Worm (Caenorhabditis elegans) whole organism, L1 larva: Measurements from ENCODE around the gene C37C3.10.
A peak's percentile ranks its signal among the peaks of the same experiment; 100 is the strongest.

Experiments
- aly-2 ChIP-seq: fragments of 150-350 bp; optimal IDR thresholded peaks from 2 replicates; lab custom pipeline; 2014; ENCODE audit warnings: missing biosample characterization, missing genetic modification characterization
- blmp-1 ChIP-seq: fragments of 150-350 bp; optimal IDR thresholded peaks from 2 replicates; lab custom pipeline; 2014; ENCODE audit warnings: missing biosample characterization, missing genetic modification characterization
- ceh-82 ChIP-seq, 3 experiments: fragments of 150-350 bp in 1 of 3; sonication (generic microtip) in 2 of 3; optimal IDR thresholded peaks; 2 replicates each; lab custom pipeline; 2014 to 2017; ENCODE audit warnings: missing biosample characterization in 3 of 3, missing genetic modification characterization in 3 of 3
- ceh-88 ChIP-seq: fragments of 200-800 bp; sonication (Bioruptor generic); IDR thresholded peaks from 2 replicates; pipeline ENCODE4 v1.3.6; 2022; ENCODE audit warnings: missing genetic modification characterization, missing compliant biosample characterization
- ces-1 ChIP-seq: fragments of 150-350 bp; optimal IDR thresholded peaks from 2 replicates; lab custom pipeline; 2014; ENCODE audit warnings: missing biosample characterization, missing genetic modification reagents, missing genetic modification characterization
- efl-1 ChIP-seq, 4 experiments: fragments of 150-350 bp; optimal IDR thresholded peaks in 3 of 4; peaks in 1 of 4; 1 replicate in 1 of 4; 2 replicates in 3 of 4; lab custom pipeline; 2014; ENCODE audit warnings: missing biosample characterization in 2 of 4, missing genetic modification characterization in 2 of 4, missing genetic modification reagents in 2 of 4
- egl-13 ChIP-seq: sonication (generic microtip); optimal IDR thresholded peaks from 2 replicates; lab custom pipeline; 2016; ENCODE audit warnings: missing genotype, missing genetic modification reagents, missing genetic modification characterization, missing compliant biosample characterization
- egl-27 ChIP-seq, 2 experiments: fragments of 150-350 bp in 1 of 2; sonication (generic microtip); optimal IDR thresholded peaks; 3 replicates each; lab custom pipeline; 2017 to 2018; ENCODE audit warnings: missing biosample characterization in 2 of 2, missing genetic modification characterization in 2 of 2, missing genetic modification reagents in 2 of 2
- elt-2 ChIP-seq: sonication (generic microtip); optimal IDR thresholded peaks from 2 replicates; lab custom pipeline; 2016; ENCODE audit warnings: missing genetic modification characterization, mild to moderate bottlenecking, inconsistent platforms, missing compliant biosample characterization, missing genetic modification reagents
- ets-5 ChIP-seq: fragments of 200-800 bp; sonication (Bioruptor generic); IDR thresholded peaks from 2 replicates; pipeline ENCODE4 v1.3.6; 2022; ENCODE audit warnings: missing genetic modification characterization, missing compliant biosample characterization
- fkh-10 ChIP-seq: sonication (generic microtip); optimal IDR thresholded peaks from 2 replicates; lab custom pipeline; 2017; ENCODE audit warnings: missing biosample characterization, missing genetic modification reagents, missing genetic modification characterization
- grh-1 ChIP-seq: fragments of 200-800 bp; sonication (Bioruptor generic); IDR thresholded peaks from 2 replicates; pipeline ENCODE4 v1.3.6; 2022; ENCODE audit warnings: missing genetic modification reagents, missing genetic modification characterization, missing compliant biosample characterization
- hlh-4 ChIP-seq: sonication (generic microtip); optimal IDR thresholded peaks from 2 replicates; lab custom pipeline; 2016; ENCODE audit warnings: mild to moderate bottlenecking, missing genetic modification characterization, missing compliant biosample characterization
- hpl-2 ChIP-seq: fragments of 150-350 bp; optimal IDR thresholded peaks from 2 replicates; lab custom pipeline; 2014; ENCODE audit warnings: missing biosample characterization, missing genetic modification reagents, missing genetic modification characterization
- irx-1 ChIP-seq: sonication (generic microtip); optimal IDR thresholded peaks from 2 replicates; lab custom pipeline; 2016; ENCODE audit warnings: missing genetic modification characterization, missing compliant biosample characterization
- isw-1 ChIP-seq: fragments of 200-800 bp; sonication (Bioruptor generic); IDR thresholded peaks from 2 replicates; pipeline ENCODE4 v1.3.6; 2022; ENCODE audit warnings: missing genetic modification characterization, missing compliant biosample characterization
- jun-1 ChIP-seq: fragments of 150-350 bp; optimal IDR thresholded peaks from 2 replicates; lab custom pipeline; 2014; ENCODE audit warnings: missing biosample characterization, missing genetic modification reagents, missing genetic modification characterization
- lin-13 ChIP-seq: fragments of 150-350 bp; optimal IDR thresholded peaks from 2 replicates; lab custom pipeline; 2014; ENCODE audit warnings: missing biosample characterization, missing genetic modification reagents, missing genetic modification characterization
- lin-14 ChIP-seq: fragments of 200-800 bp; sonication (Bioruptor generic); optimal IDR thresholded peaks from 2 replicates; lab custom pipeline; 2018; ENCODE audit warnings: mild to moderate bottlenecking, missing genetic modification characterization, moderate library complexity, missing compliant biosample characterization
- lin-15B ChIP-seq: fragments of 150-350 bp; sonication (generic microtip); optimal IDR thresholded peaks from 3 replicates; lab custom pipeline; 2014; ENCODE audit warnings: missing biosample characterization, missing genetic modification characterization
- lin-35 ChIP-seq, 2 experiments: fragments of 150-350 bp; optimal IDR thresholded peaks; 2 replicates each; lab custom pipeline; 2014; ENCODE audit warnings: missing biosample characterization in 2 of 2, missing genetic modification characterization in 2 of 2, missing genetic modification reagents in 2 of 2
- lin-39 ChIP-seq: fragments of 150-350 bp; optimal IDR thresholded peaks from 2 replicates; lab custom pipeline; 2014; ENCODE audit warnings: missing biosample characterization, missing genetic modification reagents, missing genetic modification characterization
- lsy-2 ChIP-seq, 2 experiments: fragments of 150-350 bp; optimal IDR thresholded peaks; 2 replicates each; lab custom pipeline; 2014; ENCODE audit warnings: missing biosample characterization in 2 of 2, missing genetic modification characterization in 2 of 2
- mab-9 ChIP-seq: fragments of 200-800 bp; sonication (Bioruptor generic); IDR thresholded peaks from 2 replicates; pipeline ENCODE4 v1.3.6; 2022; ENCODE audit warnings: missing genetic modification reagents, missing genetic modification characterization, missing compliant biosample characterization
- mef-2 ChIP-seq: fragments of 150-350 bp; optimal IDR thresholded peaks from 2 replicates; lab custom pipeline; 2014; ENCODE audit warnings: missing biosample characterization, missing genetic modification characterization
- mep-1 ChIP-seq: fragments of 150-350 bp; optimal IDR thresholded peaks from 2 replicates; lab custom pipeline; 2014; ENCODE audit warnings: missing biosample characterization, missing genetic modification characterization
- nhr-11 ChIP-seq: fragments of 150-350 bp; optimal IDR thresholded peaks from 2 replicates; lab custom pipeline; 2014; ENCODE audit warnings: missing biosample characterization, missing genetic modification characterization
- nhr-12 ChIP-seq: sonication (generic microtip); optimal IDR thresholded peaks from 2 replicates; lab custom pipeline; 2017; ENCODE audit warnings: missing biosample characterization, missing genetic modification characterization
- nhr-20 ChIP-seq: sonication (generic microtip); optimal IDR thresholded peaks from 2 replicates; lab custom pipeline; 2016; ENCODE audit warnings: mild to moderate bottlenecking, missing genetic modification characterization, missing compliant biosample characterization
- nhr-237 ChIP-seq: fragments of 150-350 bp; optimal IDR thresholded peaks from 2 replicates; lab custom pipeline; 2014; ENCODE audit warnings: missing biosample characterization, missing genetic modification characterization
- nhr-28 ChIP-seq: fragments of 150-350 bp; optimal IDR thresholded peaks from 2 replicates; lab custom pipeline; 2014; ENCODE audit warnings: missing biosample characterization, missing genetic modification characterization
- nhr-47 ChIP-seq: sonication (generic microtip); optimal IDR thresholded peaks from 2 replicates; lab custom pipeline; 2016; ENCODE audit warnings: mild to moderate bottlenecking, missing genetic modification characterization, moderate library complexity, missing compliant biosample characterization
- nhr-71 ChIP-seq: sonication (generic microtip); optimal IDR thresholded peaks from 2 replicates; lab custom pipeline; 2016; ENCODE audit warnings: mild to moderate bottlenecking, missing genetic modification characterization, moderate library complexity, missing compliant biosample characterization
- nhr-85 ChIP-seq: sonication (generic microtip); peaks from one replicate; lab custom pipeline; 2016; ENCODE audit warnings: missing genetic modification characterization, inconsistent platforms, missing compliant biosample characterization
- nhr-90 ChIP-seq: sonication (generic microtip); optimal IDR thresholded peaks from 2 replicates; lab custom pipeline; 2016; ENCODE audit warnings: mild to moderate bottlenecking, missing genetic modification characterization, missing compliant biosample characterization; ENCODE audit not compliant: poor library complexity
- pax-3 ChIP-seq: fragments of 200-800 bp; sonication (Bioruptor generic); optimal IDR thresholded peaks from 2 replicates; lab custom pipeline; 2018; ENCODE audit warnings: mild to moderate bottlenecking, missing genetic modification characterization, moderate library complexity, missing compliant biosample characterization
- skn-1 ChIP-seq: fragments of 150-350 bp; optimal IDR thresholded peaks from 2 replicates; lab custom pipeline; 2014; ENCODE audit warnings: missing biosample characterization, missing genetic modification characterization
- sup-37 ChIP-seq: fragments of 200-800 bp; sonication (Bioruptor generic); optimal IDR thresholded peaks from 2 replicates; lab custom pipeline; 2018; ENCODE audit warnings: mild to moderate bottlenecking, missing genetic modification characterization, missing compliant biosample characterization
- unc-86 ChIP-seq: sonication (generic microtip); optimal IDR thresholded peaks from 2 replicates; lab custom pipeline; 2016; ENCODE audit warnings: missing genetic modification characterization, missing compliant biosample characterization
- vab-15 ChIP-seq: sonication (generic microtip); optimal IDR thresholded peaks from 2 replicates; lab custom pipeline; 2017; ENCODE audit warnings: missing genotype, mild to moderate bottlenecking, missing genetic modification characterization, missing compliant biosample characterization
- zip-4 ChIP-seq: fragments of 200-800 bp; sonication (Bioruptor generic); optimal IDR thresholded peaks from 2 replicates; lab custom pipeline; 2018; ENCODE audit warnings: mild to moderate bottlenecking, missing genetic modification characterization, moderate library complexity, missing compliant biosample characterization
- ztf-11 ChIP-seq, 2 experiments: sonication (generic microtip); optimal IDR thresholded peaks; 2 replicates each; lab custom pipeline; 2016 to 2017; ENCODE audit warnings: missing genetic modification characterization in 2 of 2, missing biosample characterization in 1 of 2, missing compliant biosample characterization in 1 of 2

The C37C3.10 gene

ce11 chrV:7893812-7894381 is 31.0 kb upstream of the C37C3.10 start, which contains the start of gene F40A3.6 (continued):
- TF ChIP-seq lin-39 (tag; lab: Kevin White, UChicago): peak; percentile 41

- TF ChIP-seq blmp-1 (tag; lab: Kevin White, UChicago) (no peak), unc-86 (tag; lab: Kevin White, UChicago) (no peak), efl-1 (optimal IDR thresholded peaks at IDR 0.05; lab: Kevin White, UChicago) (no peak), efl-1 (GFP tag; optimal IDR thresholded peaks at IDR 0.05 in 1 of 2; lab: Kevin White, UChicago) (peak in 1 of 2 experiments; percentile 3), hlh-4 (tag; lab: Kevin White, UChicago) (no peak), hpl-2 (no peak), irx-1 (tag; lab: Kevin White, UChicago) (no peak), lsy-2 (tag; optimal IDR thresholded peaks at IDR 0.05; lab: Kevin White, UChicago) (no peak), grh-1 (GFP tag; lab: Robert Waterston, UW) (no peak)
These were observed 28.4 kb upstream of the C37C3.10 start, which contains the start of gene F40A3.1 for ce11 chrV:7891230-7891629. Gene F40A3.1, plus strand, starts transcription at chrV:7891530.

ce11 chrV:7888036-7888435 is 25.2 kb upstream of the C37C3.10 start:
- TF ChIP-seq lin-14 (GFP tag; lab: Kevin White, UChicago) (peak; percentile 5), efl-1 (optimal IDR thresholded peaks at IDR 0.05; lab: Kevin White, UChicago) (no peak), efl-1 (GFP tag; optimal IDR thresholded peaks at IDR 0.05 in 1 of 2; lab: Kevin White, UChicago) (peak in 1 of 2 experiments; percentile 47), elt-2 (tag; lab: Kevin White, UChicago) (peak; percentile 40), nhr-90 (tag; lab: Kevin White, UChicago) (no peak)

ce11 chrV:7884441-7884840 is 21.6 kb upstream of the C37C3.10 start:
- TF ChIP-seq elt-2 (tag; lab: Kevin White, UChicago) (no peak), nhr-237 (tag; lab: Kevin White, UChicago) (no peak), nhr-71 (tag; lab: Kevin White, UChicago) (peak; percentile 13), lin-39 (tag; lab: Kevin White, UChicago) (no peak), nhr-47 (peak; percentile 36), lin-14 (GFP tag; lab: Kevin White, UChicago) (peak; percentile 80), ceh-82 (tag; optimal IDR thresholded peaks at IDR 0.05; lab: Kevin White, UChicago) (no peak), lsy-2 (tag; optimal IDR thresholded peaks at IDR 0.05; lab: Kevin White, UChicago) (no peak), hpl-2 (no peak), vab-15 (tag; lab: Kevin White, UChicago) (peak; percentile 17), grh-1 (GFP tag; lab: Robert Waterston, UW) (no peak), ceh-88 (GFP tag; lab: Robert Waterston, UW) (no peak), mef-2 (tag; lab: Kevin White, UChicago) (no peak), ces-1 (GFP tag; lab: Kevin White, UChicago) (no peak), nhr-28 (tag; lab: Kevin White, UChicago) (no peak), jun-1 (no peak), mab-9 (GFP tag; lab: Robert Waterston, UW) (no peak), skn-1 (tag; lab: Kevin White, UChicago) (no peak), lin-15B (tag; lab: Kevin White, UChicago) (no peak), lin-13 (no peak), isw-1 (GFP tag; lab: Robert Waterston, UW) (no peak), aly-2 (no peak), egl-13 (tag; lab: Kevin White, UChicago) (peak; percentile 52), blmp-1 (tag; lab: Kevin White, UChicago) (no peak), zip-4 (GFP tag; lab: Kevin White, UChicago) (no peak)

ce11 chrV:7878411-7878964 is 15.6 kb upstream of the C37C3.10 start, which contains the start of gene F40A3.2:
Gene F40A3.2, plus strand, starts transcription at chrV:7878914.
- peak in 1 of 2 experiments; percentile 12 for TF ChIP-seq lin-35 (GFP tag; optimal IDR thresholded peaks at IDR 0.05; lab: Kevin White, UChicago)
- no peak for TF ChIP-seq ces-1 (GFP tag; lab: Kevin White, UChicago)
- TF ChIP-seq elt-2 (tag; lab: Kevin White, UChicago): no peak
- TF ChIP-seq mep-1 (tag; lab: Kevin White, UChicago): no peak
- peak; percentile 31 for TF ChIP-seq nhr-20 (tag; lab: Kevin White, UChicago)
- TF ChIP-seq nhr-12 (tag; lab: Kevin White, UChicago): no peak
- TF ChIP-seq nhr-85: peak; percentile 85
- no peak for TF ChIP-seq nhr-11 (tag; lab: Kevin White, UChicago)
- TF ChIP-seq irx-1 (tag; lab: Kevin White, UChicago): no peak
- TF ChIP-seq ztf-11 (tag; optimal IDR thresholded peaks at IDR 0.05; lab: Kevin White, UChicago): no peak
- no peak for TF ChIP-seq pax-3 (tag; lab: Kevin White, UChicago)
- no peak for TF ChIP-seq vab-15 (tag; lab: Kevin White, UChicago)
- TF ChIP-seq lin-14 (GFP tag; lab: Kevin White, UChicago): peak; percentile 33
- no peak for TF ChIP-seq sup-37 (GFP tag; lab: Kevin White, UChicago)
- TF ChIP-seq ets-5: no peak
- no peak for TF ChIP-seq egl-27 (tag; optimal IDR thresholded peaks at IDR 0.05; lab: Kevin White, UChicago)
- TF ChIP-seq fkh-10 (GFP tag; lab: Kevin White, UChicago): no peak
